Worm (Caenorhabditis elegans) whole organism, L2 larva: ENCODE data around the gene srj-39.

Experiments used
- lin-13 ChIP-seq: fragments of 150-350 bp; optimal IDR thresholded peaks from 2 replicates; lab custom pipeline; 2014; ENCODE audit warnings: missing biosample characterization, missing genetic modification reagents, missing genetic modification characterization
- nhr-12 ChIP-seq: fragments of 150-350 bp; optimal IDR thresholded peaks from 2 replicates; lab custom pipeline; 2014; ENCODE audit warnings: missing biosample characterization, missing genetic modification characterization
- nhr-77 ChIP-seq: fragments of 150-350 bp; optimal IDR thresholded peaks from 2 replicates; lab custom pipeline; 2014; ENCODE audit warnings: missing biosample characterization, missing genetic modification characterization
- peb-1 ChIP-seq: fragments of 150-350 bp; optimal IDR thresholded peaks from 2 replicates; lab custom pipeline; 2014; ENCODE audit warnings: missing biosample characterization, missing genetic modification characterization
- snpc-4 ChIP-seq: fragments of 150-350 bp; optimal IDR thresholded peaks from 2 replicates; lab custom pipeline; 2014; ENCODE audit warnings: missing biosample characterization, missing genetic modification characterization
- zag-1 ChIP-seq: fragments of 150-350 bp; optimal IDR thresholded peaks from 2 replicates; lab custom pipeline; 2014; ENCODE audit warnings: missing biosample characterization, missing genetic modification characterization

DNA sequence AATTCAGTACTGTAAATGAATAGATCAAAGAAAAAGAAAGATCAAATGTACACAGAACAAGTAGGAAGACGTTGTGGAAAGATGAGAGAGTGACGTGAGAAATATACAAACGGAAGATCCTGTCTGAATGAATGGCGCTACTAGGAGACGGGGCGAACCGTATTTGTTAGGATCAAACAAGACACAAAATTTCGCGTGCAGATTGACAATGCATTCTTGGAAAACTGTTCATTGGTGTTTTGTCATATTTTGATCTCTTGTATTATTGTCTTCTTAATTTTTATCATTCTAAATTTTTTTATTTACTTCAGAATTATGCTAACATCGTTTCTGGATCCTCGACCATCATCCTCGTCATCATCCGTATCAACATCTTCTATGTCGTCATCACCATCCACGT, 9.7 kb upstream of the srj-39 start, which contains the start of gene nhr-181:
- TF ChIP-seq peb-1 (tag; lab: Kevin White, UChicago) (no peak), nhr-77 (tag; lab: Kevin White, UChicago) (no peak), zag-1 (no peak), snpc-4 (no peak), nhr-12 (no peak), lin-13 (GFP tag; lab: Kevin White, UChicago) (no peak)
